Worm (Caenorhabditis elegans) whole organism, dauer: ENCODE results near the gene srh-137.

ENCODE experiments used
- unc-62 ChIP-seq: sonication (generic microtip); optimal IDR thresholded peaks from 2 replicates; lab custom pipeline; 2017; ENCODE audit warnings: missing biosample characterization, missing genetic modification reagents, missing genetic modification characterization

The srh-137 gene

ce11 chrV:16679237-16679636, 37.2 kb downstream of the srh-137 start, which contains the start of gene srz-103:
Gene srz-103, minus strand, starts transcription at chrV:16679337.
- no peak for TF ChIP-seq unc-62 (GFP tag; lab: Kevin White, UChicago)

ce11 chrV:16675553-16675952, 40.9 kb downstream of the srh-137 start, which contains the start of gene srz-1:
Gene srz-1, plus strand, starts transcription at chrV:16675853.
- no peak for TF ChIP-seq unc-62 (GFP tag; lab: Kevin White, UChicago)

ce11 chrV:16674399-16674798, 42.1 kb downstream of the srh-137 start:
- TF ChIP-seq unc-62 (GFP tag; lab: Kevin White, UChicago) = no peak

- TF ChIP-seq unc-62 (GFP tag; lab: Kevin White, UChicago) = no peak
Measured at ce11 chrV:16672198-16672597, 44.3 kb downstream of the srh-137 start, which contains the start of gene F14F8.8. Gene F14F8.8, minus strand, starts transcription at chrV:16672298.

ce11 chrV:16671190-16671589, 45.3 kb downstream of the srh-137 start, which contains the start of gene str-61:
Gene str-61, minus strand, starts transcription at chrV:16671290.
- TF ChIP-seq unc-62 (GFP tag; lab: Kevin White, UChicago) = no peak

- no peak for TF ChIP-seq unc-62 (GFP tag; lab: Kevin White, UChicago)
Measured at ce11 chrV:16668473-16668872, 48.0 kb downstream of the srh-137 start, which contains the start of gene F14F8.9. Gene F14F8.9, minus strand, starts transcription at chrV:16668573.

- no peak for TF ChIP-seq unc-62 (GFP tag; lab: Kevin White, UChicago)
Measured at ce11 chrV:16666647-16667046, 49.8 kb downstream of the srh-137 start, which contains the start of gene F14F8.14. Gene F14F8.14, minus strand, starts transcription at chrV:16666747.
